Worm (Caenorhabditis elegans) whole organism, L3 larva: ENCODE results near the gene nspe-5.
"Not testable (repeated sequence)": the region's sequence is repeated elsewhere in the genome, so short reads cannot be mapped to it uniquely, and the experiment has no call there.

ENCODE experiments used
- R02D3.7 ChIP-seq: fragments of 150-350 bp; optimal IDR thresholded peaks from 2 replicates; lab custom pipeline; 2014; ENCODE audit warnings: missing biosample characterization, missing genetic modification characterization
- aly-2 ChIP-seq: fragments of 150-350 bp; optimal IDR thresholded peaks from 2 replicates; lab custom pipeline; 2014; ENCODE audit warnings: missing biosample characterization, missing genetic modification characterization
- ama-1 ChIP-seq: fragments of 150-350 bp; optimal IDR thresholded peaks from 2 replicates; lab custom pipeline; 2018
- ceh-16 ChIP-seq: sonication (generic microtip); optimal IDR thresholded peaks from 2 replicates; lab custom pipeline; 2017; ENCODE audit warnings: missing biosample characterization, missing genetic modification characterization
- ceh-82 ChIP-seq: fragments of 150-350 bp; optimal IDR thresholded peaks from 2 replicates; lab custom pipeline; 2014; ENCODE audit warnings: missing biosample characterization, missing genetic modification characterization
- ceh-9 ChIP-seq: sonication (generic microtip); optimal IDR thresholded peaks from 2 replicates; lab custom pipeline; 2018; ENCODE audit warnings: missing biosample characterization, missing genetic modification characterization
- daf-12 ChIP-seq: fragments of 150-350 bp; optimal IDR thresholded peaks from 2 replicates; lab custom pipeline; 2014; ENCODE audit warnings: missing biosample characterization, missing genetic modification reagents, missing genetic modification characterization
- egl-27 ChIP-seq: sonication (generic microtip); optimal IDR thresholded peaks from 4 replicates; lab custom pipeline; 2017; ENCODE audit warnings: missing biosample characterization, missing genetic modification reagents, missing genetic modification characterization
- egl-5 ChIP-seq: fragments of 150-350 bp; optimal IDR thresholded peaks from 2 replicates; lab custom pipeline; 2017; ENCODE audit warnings: missing biosample characterization, missing genetic modification reagents, missing genetic modification characterization, inconsistent platforms
- elt-1 ChIP-seq: fragments of 150-350 bp; optimal IDR thresholded peaks from 2 replicates; lab custom pipeline; 2014; ENCODE audit warnings: missing biosample characterization, missing genetic modification characterization
- elt-2 ChIP-seq: sonication (generic microtip); optimal IDR thresholded peaks from 2 replicates; lab custom pipeline; 2016; ENCODE audit warnings: missing genetic modification reagents, mild to moderate bottlenecking, missing genetic modification characterization, missing compliant biosample characterization
- elt-3 ChIP-seq, 3 experiments: fragments of 150-350 bp in 1 of 3; sonication (generic microtip) in 2 of 3; optimal IDR thresholded peaks; 2 replicates in 2 of 3; 4 replicates in 1 of 3; lab custom pipeline; 2014 to 2017; ENCODE audit warnings: missing biosample characterization in 3 of 3, missing genetic modification characterization in 3 of 3
- fkh-10 ChIP-seq: sonication (generic microtip); optimal IDR thresholded peaks from 2 replicates; lab custom pipeline; 2017; ENCODE audit warnings: missing biosample characterization, missing genetic modification reagents, missing genetic modification characterization
- hmg-11 ChIP-seq: sonication (generic microtip); optimal IDR thresholded peaks from 2 replicates; lab custom pipeline; 2016; ENCODE audit warnings: missing genetic modification characterization, missing compliant biosample characterization
- jun-1 ChIP-seq: fragments of 150-350 bp; optimal IDR thresholded peaks from 2 replicates; lab custom pipeline; 2014; ENCODE audit warnings: missing biosample characterization, missing genetic modification reagents, missing genetic modification characterization
- lin-15B ChIP-seq: fragments of 150-350 bp; optimal IDR thresholded peaks from 2 replicates; lab custom pipeline; 2014; ENCODE audit warnings: missing biosample characterization, missing genetic modification characterization
- lin-39 ChIP-seq: fragments of 150-350 bp; optimal IDR thresholded peaks from 2 replicates; lab custom pipeline; 2018; ENCODE audit warnings: missing biosample characterization, missing genetic modification reagents, missing genetic modification characterization
- lsy-12 ChIP-seq: sonication (generic microtip); optimal IDR thresholded peaks from 2 replicates; lab custom pipeline; 2016; ENCODE audit warnings: mild to moderate bottlenecking, missing genetic modification characterization, missing compliant biosample characterization
- mdl-1 ChIP-seq: fragments of 150-350 bp; optimal IDR thresholded peaks from 2 replicates; lab custom pipeline; 2014; ENCODE audit warnings: missing biosample characterization, missing genetic modification characterization
- nfya-1 ChIP-seq: sonication (generic microtip); optimal IDR thresholded peaks from 2 replicates; lab custom pipeline; 2017; ENCODE audit warnings: missing genetic modification characterization, mild to moderate bottlenecking, missing compliant biosample characterization, antibody characterized with exemption, moderate library complexity; ENCODE audit not compliant: insufficient read depth
- nhr-11 ChIP-seq: fragments of 150-350 bp; optimal IDR thresholded peaks from 2 replicates; lab custom pipeline; 2014; ENCODE audit warnings: missing biosample characterization, missing genetic modification characterization
- nhr-23 ChIP-seq: fragments of 150-350 bp; optimal IDR thresholded peaks from 2 replicates; lab custom pipeline; 2014; ENCODE audit warnings: missing biosample characterization, missing genetic modification reagents, missing genetic modification characterization
- nhr-25 ChIP-seq: sonication (generic microtip); optimal IDR thresholded peaks from 2 replicates; lab custom pipeline; 2017; ENCODE audit warnings: missing biosample characterization, missing genetic modification characterization
- nhr-28 ChIP-seq: fragments of 150-350 bp; optimal IDR thresholded peaks from 2 replicates; lab custom pipeline; 2014; ENCODE audit warnings: missing biosample characterization, missing genetic modification characterization
- nhr-43 ChIP-seq: sonication (generic microtip); optimal IDR thresholded peaks from 2 replicates; lab custom pipeline; 2016; ENCODE audit warnings: mild to moderate bottlenecking, missing genetic modification characterization, missing compliant biosample characterization; ENCODE audit not compliant: poor library complexity, severe bottlenecking
- nhr-67 ChIP-seq: fragments of 150-350 bp; optimal IDR thresholded peaks from 2 replicates; lab custom pipeline; 2014; ENCODE audit warnings: missing biosample characterization, missing genetic modification characterization
- nhr-76 ChIP-seq: fragments of 150-350 bp; sonication (generic microtip); optimal IDR thresholded peaks from 5 replicates; lab custom pipeline; 2014; ENCODE audit warnings: missing biosample characterization, missing genetic modification characterization
- nhr-77 ChIP-seq: fragments of 150-350 bp; optimal IDR thresholded peaks from 2 replicates; lab custom pipeline; 2014; ENCODE audit warnings: missing biosample characterization, missing genetic modification characterization
- pha-4 ChIP-seq: fragments of 150-350 bp; optimal IDR thresholded peaks from 2 replicates; lab custom pipeline; 2014; ENCODE audit warnings: missing biosample characterization, missing genetic modification reagents, missing genetic modification characterization
- pqm-1 ChIP-seq: fragments of 150-350 bp; optimal IDR thresholded peaks from 2 replicates; lab custom pipeline; 2017; ENCODE audit warnings: missing biosample characterization, missing genetic modification characterization, inconsistent platforms
- sea-2 ChIP-seq: fragments of 150-350 bp; sonication (generic microtip); optimal IDR thresholded peaks from 4 replicates; lab custom pipeline; 2014; ENCODE audit warnings: missing biosample characterization, missing genetic modification reagents, missing genetic modification characterization
- skn-1 ChIP-seq: fragments of 150-350 bp; optimal IDR thresholded peaks from 2 replicates; lab custom pipeline; 2014; ENCODE audit warnings: missing biosample characterization, missing genetic modification characterization
- snpc-4 ChIP-seq: fragments of 150-350 bp; optimal IDR thresholded peaks from 2 replicates; lab custom pipeline; 2014; ENCODE audit warnings: missing biosample characterization, missing genetic modification characterization
- unc-39 ChIP-seq: sonication (generic microtip); optimal IDR thresholded peaks from 4 replicates; lab custom pipeline; 2017; ENCODE audit warnings: missing biosample characterization, missing genetic modification characterization
- unc-62 ChIP-seq: fragments of 150-350 bp; sonication (generic microtip); optimal IDR thresholded peaks from 4 replicates; lab custom pipeline; 2014; ENCODE audit warnings: missing biosample characterization, missing genetic modification reagents, missing genetic modification characterization
- ztf-11 ChIP-seq: fragments of 150-350 bp; optimal IDR thresholded peaks from 2 replicates; lab custom pipeline; 2014; ENCODE audit warnings: missing biosample characterization, missing genetic modification characterization
- ztf-4 ChIP-seq: fragments of 150-350 bp; optimal IDR thresholded peaks from 2 replicates; lab custom pipeline; 2014; ENCODE audit warnings: missing biosample characterization, missing genetic modification characterization

The nspe-5 gene

DNA sequence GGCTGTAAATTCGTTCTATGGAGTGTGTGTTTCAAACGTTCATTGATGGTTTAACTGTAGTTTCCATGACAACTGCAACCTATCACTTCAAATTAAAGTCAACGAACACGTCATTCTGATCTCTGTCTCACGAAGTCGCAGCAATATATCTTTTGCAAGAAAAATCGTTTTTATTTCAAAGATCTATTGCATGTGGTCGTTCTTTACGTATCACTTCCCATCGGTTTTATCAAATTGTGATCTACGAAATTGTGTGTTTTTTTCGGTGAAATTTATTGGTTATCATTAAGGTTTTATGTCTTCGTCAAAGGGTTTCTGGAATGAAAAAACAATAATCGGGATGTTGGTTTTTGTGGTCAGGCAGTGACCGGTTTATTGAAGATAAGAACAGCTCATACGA is 5.8 kb upstream of the nspe-5 start:
- TF ChIP-seq hmg-11 (tag; lab: Kevin White, UChicago) (no peak), ztf-11 (tag; lab: Kevin White, UChicago) (no peak), aly-2 (tag; lab: Kevin White, UChicago) (no peak), egl-27 (no peak), nhr-23 (tag; lab: Kevin White, UChicago) (no peak), nhr-67 (no peak), unc-39 (tag; lab: Kevin White, UChicago) (no peak), mdl-1 (no peak), unc-62 (no peak), ceh-82 (tag; lab: Kevin White, UChicago) (no peak), daf-12 (tag; lab: Kevin White, UChicago) (no peak), lsy-12 (tag; lab: Kevin White, UChicago) (no peak), sea-2 (GFP tag; lab: Kevin White, UChicago) (no peak), nhr-76 (tag; lab: Kevin White, UChicago) (no peak), elt-1 (tag; lab: Kevin White, UChicago) (no peak), skn-1 (tag; lab: Kevin White, UChicago) (no peak)

ce11 chrII:12624433-12624832 is 4.2 kb upstream of the nspe-5 start, which contains the start of gene Y38E10A.14:
TSS of gene Y38E10A.14 (minus strand) at chrII:12624533.
- not testable (repeated sequence) for TF ChIP-seq pha-4 (tag; lab: Kevin White, UChicago); jun-1 (tag; lab: Kevin White, UChicago); unc-62

ce11 chrII:12625673-12626072 is 3.0 kb upstream of the nspe-5 start:
- TF ChIP-seq nhr-77 = no peak
- TF ChIP-seq egl-5 (tag; lab: Kevin White, UChicago) = no peak
- TF ChIP-seq nhr-43 (tag; lab: Kevin White, UChicago) = peak; percentile 98
- TF ChIP-seq sea-2 (GFP tag; lab: Kevin White, UChicago) = no peak
- no peak for TF ChIP-seq snpc-4
- TF ChIP-seq nhr-11 = no peak
- peak; percentile 56 for TF ChIP-seq egl-27
- TF ChIP-seq nfya-1 (tag; lab: Kevin White, UChicago) = no peak
- peak; percentile 98 for TF ChIP-seq nhr-23 (tag; lab: Kevin White, UChicago)
- TF ChIP-seq unc-62 = peak; percentile 46
- TF ChIP-seq mdl-1 = peak; percentile 47
- TF ChIP-seq pha-4 (tag; lab: Kevin White, UChicago) = no peak
- no peak for TF ChIP-seq elt-2
- no peak for TF ChIP-seq lin-15B (tag; lab: Kevin White, UChicago)
- TF ChIP-seq nhr-25 (tag; lab: Kevin White, UChicago) = peak; percentile 86
- TF ChIP-seq R02D3.7 (tag; lab: Kevin White, UChicago) = peak; percentile 19
- TF ChIP-seq skn-1 (tag; lab: Kevin White, UChicago) = no peak
- no peak for TF ChIP-seq ceh-16 (tag; lab: Kevin White, UChicago)
- no peak for TF ChIP-seq pqm-1 (tag; lab: Kevin White, UChicago)
- TF ChIP-seq nhr-67 = no peak
- no peak for TF ChIP-seq elt-1 (tag; lab: Kevin White, UChicago)
- no peak for TF ChIP-seq ztf-11 (tag; lab: Kevin White, UChicago)
- no peak for TF ChIP-seq lin-39 (tag; lab: Kevin White, UChicago)
- TF ChIP-seq ztf-4 (tag; lab: Kevin White, UChicago) = no peak
- peak in 2 of 3 experiments; percentile 81 to 87 for TF ChIP-seq elt-3 (tag; optimal IDR thresholded peaks at IDR 0.05; lab: Kevin White, UChicago)

DNA sequence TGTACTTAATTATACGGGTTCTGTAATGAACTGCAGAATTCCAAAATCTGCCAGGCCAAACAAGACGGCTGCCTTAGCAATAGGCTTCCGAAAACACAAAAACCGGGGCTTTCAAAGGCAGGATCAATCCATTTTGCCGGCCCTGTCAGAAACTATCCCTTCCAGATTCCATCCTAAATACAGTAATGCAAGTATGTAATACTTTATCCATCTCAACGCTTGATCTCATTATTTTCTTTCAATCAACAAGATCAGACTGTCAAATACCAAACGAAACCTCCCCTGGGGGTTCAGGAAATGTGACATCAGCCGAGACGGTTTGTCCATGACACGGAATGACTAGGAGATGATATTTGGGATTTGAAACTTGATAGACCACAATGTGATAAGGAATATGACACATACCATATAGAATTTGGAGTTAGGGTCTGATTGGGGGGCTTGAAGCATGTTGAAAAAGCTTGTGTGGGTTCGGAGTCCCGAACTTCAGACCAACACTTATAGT is 2.5 kb upstream of the nspe-5 start:
- TF ChIP-seq ama-1 = no peak
- TF ChIP-seq fkh-10 = no peak
- no peak for TF ChIP-seq aly-2 (tag; lab: Kevin White, UChicago)
- TF ChIP-seq ceh-82 (tag; lab: Kevin White, UChicago) = no peak
- no peak for TF ChIP-seq pha-4 (tag; lab: Kevin White, UChicago)
- TF ChIP-seq nhr-11 = no peak
- TF ChIP-seq daf-12 (tag; lab: Kevin White, UChicago) = no peak
- no peak for TF ChIP-seq ztf-4 (tag; lab: Kevin White, UChicago)
- TF ChIP-seq ceh-9 (tag; lab: Kevin White, UChicago) = no peak
- TF ChIP-seq egl-5 (tag; lab: Kevin White, UChicago) = no peak
- no peak for TF ChIP-seq elt-1 (tag; lab: Kevin White, UChicago)
- no peak for TF ChIP-seq ceh-16 (tag; lab: Kevin White, UChicago)
- no peak for TF ChIP-seq nfya-1 (tag; lab: Kevin White, UChicago)
- no peak for TF ChIP-seq nhr-28 (tag; lab: Kevin White, UChicago)
- TF ChIP-seq unc-39 (tag; lab: Kevin White, UChicago) = no peak
- no peak for TF ChIP-seq jun-1 (tag; lab: Kevin White, UChicago)
- TF ChIP-seq ztf-11 (tag; lab: Kevin White, UChicago) = no peak
